Worm (Caenorhabditis elegans): ENCODE measurements around the gene btb-22.

The btb-22 gene

ce11 chrII:3347940-3348610, 48.5 kb downstream of the btb-22 start, which contains the start of the genes F14D2.14 and bath-29:
TSS of gene F14D2.14 (minus strand) at chrII:3347990.
TSS of gene bath-29 (plus strand) at chrII:3348560.
- TF ChIP-seq pag-3 (tag; optimal IDR thresholded peaks at IDR 0.05; ENCODE audit: borderline replicate concordance) (no peak), C08G9.2 (tag; optimal IDR thresholded peaks at IDR 0.05) (no peak)

- TF ChIP-seq ceh-9 (tag; optimal IDR thresholded peaks at IDR 0.05) (no peak), unc-3 (GFP tag; conservative IDR thresholded peaks at IDR 0.05) (no peak), unc-3 (tag; optimal IDR thresholded peaks at IDR 0.05) (no peak), nhr-232 (tag; optimal IDR thresholded peaks at IDR 0.05) (no peak), T23F11.4 (GFP tag; optimal IDR thresholded peaks at IDR 0.05) (no peak), fax-1 (tag; optimal IDR thresholded peaks at IDR 0.05) (no peak), lin-11 (tag; optimal IDR thresholded peaks at IDR 0.05) (no peak), C08G9.2 (tag; optimal IDR thresholded peaks at IDR 0.05) (no peak), dve-1 (tag; optimal IDR thresholded peaks at IDR 0.05) (no peak), unc-86 (tag; optimal IDR thresholded peaks at IDR 0.05) (no peak), ahr-1 (tag; optimal IDR thresholded peaks at IDR 0.05) (no peak), ref-2 (tag; optimal IDR thresholded peaks at IDR 0.05) (no peak), madf-2 (tag; optimal IDR thresholded peaks at IDR 0.05) (no peak), mec-3 (tag; optimal IDR thresholded peaks at IDR 0.05; ENCODE audit: borderline replicate concordance) (no peak), K09A11.1 (tag; optimal IDR thresholded peaks at IDR 0.05; ENCODE audit: insufficient read depth) (no peak), hlh-8 (tag; optimal IDR thresholded peaks at IDR 0.05) (no peak), ceh-6 (GFP tag; optimal IDR thresholded peaks at IDR 0.05) (no peak), hlh-13 (GFP tag; optimal IDR thresholded peaks at IDR 0.05) (no peak), pag-3 (tag; optimal IDR thresholded peaks at IDR 0.05; ENCODE audit: borderline replicate concordance) (no peak), ceh-45 (GFP tag; IDR thresholded peaks at IDR 0.05) (no peak), F13H6.1 (tag; optimal IDR thresholded peaks at IDR 0.05) (no peak)
Observed at ce11 chrII:3349820-3350291, 50.3 kb downstream of the btb-22 start, which contains the start of gene F14D2.8. TSS of gene F14D2.8 (minus strand) at chrII:3349870.

Data from whole organism, late embryonic.